Worm (Caenorhabditis elegans) whole organism, young adult: Measurements from ENCODE around the gene T28C6.11.

ENCODE experiments used
- B0336.3 ChIP-seq: fragments of 200-800 bp; sonication (Bioruptor generic); IDR thresholded peaks from 2 replicates; pipeline ENCODE4 v1.3.6; 2022; ENCODE audit warnings: missing genetic modification characterization, missing compliant biosample characterization
- F23B12.7 ChIP-seq: sonication (generic microtip); optimal IDR thresholded peaks from 2 replicates; lab custom pipeline; 2017; ENCODE audit warnings: missing genetic modification characterization, mild to moderate bottlenecking, missing compliant biosample characterization, antibody characterized with exemption, moderate library complexity; ENCODE audit not compliant: insufficient read depth
- F33H1.4 ChIP-seq: fragments of 200-800 bp; sonication (Bioruptor generic); IDR thresholded peaks from 2 replicates; pipeline ENCODE4 v1.3.6; 2022; ENCODE audit warnings: missing genetic modification reagents, missing genetic modification characterization, missing compliant biosample characterization
- F37B4.10 ChIP-seq: fragments of 200-800 bp; sonication (Bioruptor generic); IDR thresholded peaks from 2 replicates; pipeline ENCODE4 v1.3.6; 2022; ENCODE audit warnings: missing genetic modification characterization, missing compliant biosample characterization
- F49E8.2 ChIP-seq: sonication (generic microtip); optimal IDR thresholded peaks from 3 replicates; lab custom pipeline; 2017; ENCODE audit warnings: missing genetic modification characterization, mild to moderate bottlenecking, missing compliant biosample characterization, antibody characterized with exemption, moderate library complexity; ENCODE audit not compliant: insufficient read depth
- F52B5.7 ChIP-seq: sonication (generic microtip); optimal IDR thresholded peaks from 2 replicates; lab custom pipeline; 2016; ENCODE audit warnings: mild to moderate bottlenecking, missing genetic modification characterization, missing compliant biosample characterization
- T26A5.8 ChIP-seq: sonication (generic microtip); optimal IDR thresholded peaks from 2 replicates; lab custom pipeline; 2016; ENCODE audit warnings: missing genetic modification characterization, missing compliant biosample characterization
- Y53G8AR.9 ChIP-seq: fragments of 200-800 bp; sonication (Bioruptor generic); conservative IDR thresholded peaks from 2 replicates; pipeline ENCODE4 v1.3.6; 2022; ENCODE audit warnings: missing genetic modification reagents, missing genetic modification characterization, missing compliant biosample characterization
- Y67H2A.10 ChIP-seq: fragments of 200-800 bp; sonication (Bioruptor generic); conservative IDR thresholded peaks from 2 replicates; pipeline ENCODE4 v1.3.6; 2022; ENCODE audit warnings: missing genetic modification reagents, missing genetic modification characterization, missing compliant biosample characterization
- Y95B8A.8 ChIP-seq: fragments of 200-800 bp; sonication (Bioruptor generic); IDR thresholded peaks from 2 replicates; pipeline ENCODE4 v1.3.6; 2022; ENCODE audit warnings: missing genetic modification reagents, missing genetic modification characterization, missing compliant biosample characterization
- ama-1 ChIP-seq, 3 experiments: fragments of 150-350 bp in 1 of 3; sonication (generic microtip) in 2 of 3; optimal IDR thresholded peaks; 2 replicates each; lab custom pipeline; 2014 to 2018; ENCODE audit warnings: missing biosample characterization in 2 of 3, missing genetic modification characterization in 2 of 3, missing genetic modification reagents in 2 of 3
- atf-7 ChIP-seq: sonication (generic microtip); optimal IDR thresholded peaks from 2 replicates; lab custom pipeline; 2017; ENCODE audit warnings: mild to moderate bottlenecking, missing genetic modification characterization, missing compliant biosample characterization
- ceh-58 ChIP-seq: fragments of 200-800 bp; sonication (Bioruptor generic); IDR thresholded peaks from 2 replicates; pipeline ENCODE4 v1.3.6; 2022; ENCODE audit warnings: missing genetic modification characterization, missing compliant biosample characterization
- die-1 ChIP-seq: sonication (generic microtip); optimal IDR thresholded peaks from 2 replicates; lab custom pipeline; 2016; ENCODE audit warnings: missing genotype, mild to moderate bottlenecking, missing genetic modification characterization, missing compliant biosample characterization
- ekl-4 ChIP-seq: fragments of 200-800 bp; sonication (Bioruptor generic); IDR thresholded peaks from 2 replicates; pipeline ENCODE4 v1.3.6; 2022; ENCODE audit warnings: missing genetic modification reagents, missing genetic modification characterization, missing compliant biosample characterization
- gei-17 ChIP-seq: fragments of 200-800 bp; sonication (Bioruptor generic); optimal IDR thresholded peaks from 2 replicates; lab custom pipeline; 2018; ENCODE audit warnings: mild to moderate bottlenecking, missing genetic modification characterization, missing compliant biosample characterization
- hlh-12 ChIP-seq: sonication (generic microtip); optimal IDR thresholded peaks from 2 replicates; lab custom pipeline; 2016; ENCODE audit warnings: missing genetic modification characterization, missing compliant biosample characterization
- hmg-1.2 ChIP-seq: fragments of 200-800 bp; sonication (Bioruptor generic); IDR thresholded peaks from 2 replicates; pipeline ENCODE4 v1.3.6; 2022; ENCODE audit warnings: missing genetic modification reagents, missing genetic modification characterization, missing compliant biosample characterization
- let-607 ChIP-seq, 2 experiments: fragments of 200-800 bp in 1 of 2; sonication (Bioruptor generic) in 1 of 2; sonication (generic microtip) in 1 of 2; optimal IDR thresholded peaks; 2 replicates each; lab custom pipeline; 2016 to 2018; ENCODE audit warnings: mild to moderate bottlenecking in 2 of 2, missing compliant biosample characterization in 2 of 2, missing genetic modification characterization in 2 of 2, moderate library complexity in 2 of 2, missing genotype in 1 of 2
- lin-54 ChIP-seq: fragments of 200-800 bp; sonication (Bioruptor generic); optimal IDR thresholded peaks from 2 replicates; lab custom pipeline; 2018; ENCODE audit warnings: mild to moderate bottlenecking, missing genetic modification characterization, missing compliant biosample characterization
- madf-10 ChIP-seq: sonication (generic microtip); optimal IDR thresholded peaks from 2 replicates; lab custom pipeline; 2016; ENCODE audit warnings: mild to moderate bottlenecking, missing genetic modification characterization, missing compliant biosample characterization
- madf-8 ChIP-seq: fragments of 200-800 bp; sonication (Bioruptor generic); conservative IDR thresholded peaks from 2 replicates; pipeline ENCODE4 v1.3.6; 2022; ENCODE audit warnings: missing genetic modification reagents, missing genetic modification characterization, missing compliant biosample characterization
- mcd-1 ChIP-seq: fragments of 200-800 bp; sonication (Bioruptor generic); IDR thresholded peaks from 2 replicates; pipeline ENCODE4 v1.3.6; 2022; ENCODE audit warnings: missing genetic modification reagents, missing genetic modification characterization, missing compliant biosample characterization
- nhr-120 ChIP-seq: fragments of 200-800 bp; sonication (Bioruptor generic); IDR thresholded peaks from 2 replicates; pipeline ENCODE4 v1.3.6; 2022; ENCODE audit warnings: missing genetic modification characterization, missing compliant biosample characterization
- nhr-179 ChIP-seq: sonication (generic microtip); optimal IDR thresholded peaks from 2 replicates; lab custom pipeline; 2016; ENCODE audit warnings: mild to moderate bottlenecking, missing genetic modification characterization, missing compliant biosample characterization
- nhr-27 ChIP-seq: fragments of 200-800 bp; sonication (Bioruptor generic); optimal IDR thresholded peaks from 2 replicates; lab custom pipeline; 2018; ENCODE audit warnings: mild to moderate bottlenecking, missing genetic modification characterization, moderate library complexity, missing compliant biosample characterization
- nhr-80 ChIP-seq: sonication (generic microtip); optimal IDR thresholded peaks from 2 replicates; lab custom pipeline; 2016; ENCODE audit warnings: missing genetic modification characterization, missing compliant biosample characterization
- sea-2 ChIP-seq: fragments of 200-800 bp; sonication (Bioruptor generic); IDR thresholded peaks from 2 replicates; pipeline ENCODE4 v1.3.6; 2022; ENCODE audit warnings: missing genetic modification characterization, missing compliant biosample characterization
- snpc-4 ChIP-seq, 5 experiments: fragments of 150-350 bp in 1 of 5; sonication (generic microtip) in 4 of 5; optimal IDR thresholded peaks; 2 replicates each; lab custom pipeline; 2014 to 2018; ENCODE audit warnings: missing genetic modification characterization in 5 of 5, missing biosample characterization in 3 of 5, antibody characterized with exemption in 2 of 5, mild to moderate bottlenecking in 2 of 5, missing compliant biosample characterization in 2 of 5, missing genotype in 2 of 5, moderate library complexity in 2 of 5, missing genetic modification reagents in 1 of 5
- tbp1 ChIP-seq: fragments of 200-800 bp; sonication (Bioruptor generic); optimal IDR thresholded peaks from 2 replicates; lab custom pipeline; 2018; ENCODE audit warnings: mild to moderate bottlenecking, missing genetic modification characterization, missing compliant biosample characterization
- ztf-18 ChIP-seq: sonication (generic microtip); optimal IDR thresholded peaks from 2 replicates; lab custom pipeline; 2016; ENCODE audit warnings: missing genotype, mild to moderate bottlenecking, missing genetic modification characterization, missing compliant biosample characterization

T28C6.11 gene

DNA sequence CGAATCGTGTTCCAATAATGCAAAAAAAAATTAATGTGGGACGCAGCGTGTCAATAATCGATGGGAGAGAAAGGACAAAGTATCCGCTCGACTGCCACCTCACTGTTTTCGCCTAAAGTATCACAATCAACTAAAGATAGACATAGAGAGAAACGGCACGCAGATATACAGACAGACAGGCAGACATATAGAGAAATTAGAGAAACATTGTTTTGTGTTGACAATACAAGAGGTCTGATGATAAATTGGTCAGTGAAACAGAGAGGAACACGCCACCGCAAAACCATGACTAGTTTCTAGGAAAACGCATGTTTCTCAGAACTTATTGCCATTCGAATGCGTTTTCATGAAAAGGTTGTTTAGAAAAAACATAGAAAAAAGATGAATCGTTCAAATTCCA, 9.5 kb downstream of the T28C6.11 start, which contains the start of gene T28C6.8 (continued):
- TF ChIP-seq B0336.3 (GFP tag; lab: Robert Waterston, UW) (0 out of 2 replicates have a peak, but pooled peaks have one; percentile 26), lin-54 (GFP tag; lab: Kevin White, UChicago) (peak; percentile 11), madf-8 (GFP tag; lab: Robert Waterston, UW) (no peak), mcd-1 (GFP tag; lab: Robert Waterston, UW) (no peak), tbp1 (GFP tag; lab: Kevin White, UChicago) (peak; percentile 22)

DNA sequence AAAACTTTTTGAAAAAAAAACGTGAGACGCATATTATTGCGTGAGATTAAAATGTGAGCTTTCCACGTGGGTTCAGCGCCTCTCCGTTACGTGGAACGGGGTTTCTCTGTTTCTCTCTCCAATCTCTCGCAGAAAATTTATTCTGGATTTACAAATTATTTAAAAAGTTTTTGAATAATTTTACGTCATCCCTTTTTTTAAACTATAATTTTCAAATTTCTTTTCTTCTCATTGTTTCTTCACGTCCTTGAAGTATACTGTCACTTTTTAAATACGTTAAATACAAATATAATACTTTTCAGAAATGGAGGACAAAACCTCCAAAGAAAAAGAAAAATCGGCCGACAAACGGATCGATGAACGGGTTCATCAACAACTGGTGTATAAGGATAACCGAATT, 12.6 kb downstream of the T28C6.11 start, which contains the start of gene T28C6.7:
TSS of gene T28C6.7 (plus strand) at position 301 of the 400 bp plus-strand sequence.
- TF ChIP-seq tbp1 (GFP tag; lab: Kevin White, UChicago), result no peak

DNA sequence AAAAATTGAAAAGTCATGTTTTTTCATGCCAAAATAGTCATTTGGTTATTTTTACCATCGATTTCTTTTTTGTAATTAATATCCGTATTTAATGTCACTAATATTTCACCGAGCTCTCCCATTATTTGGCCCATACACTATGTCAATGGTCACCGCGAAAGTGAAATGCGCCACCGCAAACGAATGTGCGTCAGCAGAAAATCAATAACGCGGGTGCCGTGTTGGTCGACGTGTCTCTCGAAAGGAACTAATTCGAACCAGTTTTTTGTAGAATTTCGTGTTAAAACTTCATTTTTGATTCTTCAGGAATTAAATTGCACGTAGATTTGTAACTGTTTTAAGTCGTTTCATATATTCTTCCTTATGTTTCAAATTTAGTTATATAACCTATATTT, 13.5 kb downstream of the T28C6.11 start:
- TF ChIP-seq Y67H2A.10 (no peak), let-607 (tag; optimal IDR thresholded peaks at IDR 0.05; lab: Kevin White, UChicago) (peak; percentile 19 to 27), nhr-80 (tag; lab: Kevin White, UChicago) (peak; percentile 17), ztf-18 (peak; percentile 69), madf-10 (tag; lab: Kevin White, UChicago) (no peak)

DNA sequence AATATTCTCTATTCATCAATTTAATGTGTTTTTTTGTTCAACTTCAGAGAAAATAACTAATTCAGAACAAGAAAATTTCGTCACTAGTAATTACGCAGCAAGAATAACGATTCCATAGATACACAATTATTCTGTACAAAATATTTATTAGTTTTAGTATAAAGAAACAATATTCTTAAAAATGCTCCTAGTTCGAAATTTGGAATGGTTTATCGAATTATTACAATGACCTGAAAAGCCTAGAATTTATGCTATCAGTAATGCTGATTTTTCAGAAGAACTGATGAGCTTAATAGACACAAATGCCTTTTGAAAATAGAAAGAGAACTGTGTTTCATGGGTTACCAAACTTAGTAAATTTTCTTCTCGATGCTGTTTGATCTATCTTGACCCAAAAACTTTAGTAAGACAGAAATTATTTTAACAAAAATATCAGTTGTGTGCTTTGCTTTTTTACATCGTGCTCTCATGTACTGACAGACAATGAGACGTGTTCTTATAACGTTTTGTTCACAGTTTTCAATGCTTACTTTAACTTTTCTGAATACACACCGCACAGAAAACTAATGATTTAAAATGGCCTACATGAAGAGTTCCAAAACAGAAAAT, 14.0 kb downstream of the T28C6.11 start:
- TF ChIP-seq ama-1 (optimal IDR thresholded peaks at IDR 0.05; lab: Kevin White, UChicago) (peak; percentile 32), ama-1 (GFP tag; optimal IDR thresholded peaks at IDR 0.05; lab: Kevin White, UChicago) (no peak), T26A5.8 (tag; lab: Kevin White, UChicago) (no peak)
- TF ChIP-seq, all 124 proteins: peak for 1

DNA sequence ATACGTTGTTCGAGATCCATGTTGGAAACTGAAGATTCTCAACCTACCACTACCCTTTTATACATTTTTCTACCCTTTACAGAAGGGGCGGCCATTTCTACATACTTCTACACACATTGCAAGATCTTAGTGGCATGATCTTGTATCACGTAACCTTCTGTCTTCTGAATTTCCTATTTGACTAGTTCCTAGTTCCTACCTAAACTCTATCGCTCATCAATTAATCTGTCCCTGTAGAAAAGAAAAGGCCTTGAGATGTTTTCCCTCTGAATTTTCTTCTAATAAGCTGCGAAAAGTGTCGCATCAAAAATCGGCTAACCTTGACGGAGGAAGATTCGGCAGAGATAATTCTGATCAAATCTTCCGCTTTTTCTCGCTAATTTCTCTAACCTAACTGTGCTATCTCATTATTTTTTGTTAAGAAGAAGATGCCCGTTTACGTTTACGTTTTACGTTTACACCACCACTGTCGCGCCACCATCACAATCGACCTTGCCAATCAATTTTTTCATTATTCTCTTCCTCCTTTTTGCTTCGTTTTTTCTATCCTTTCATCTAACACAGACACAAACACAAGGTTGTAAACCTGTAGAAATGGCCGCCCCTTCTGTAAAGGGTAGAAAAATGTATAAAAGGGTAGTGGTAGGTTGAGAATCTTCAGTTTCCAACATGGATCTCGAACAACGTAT, 15.8 kb downstream of the T28C6.11 start, which contains the start of the genes col-117 and col-3:
TSS of gene col-117 (minus strand) at position 51 of the 689 bp plus-strand sequence.
TSS of gene col-3 (plus strand) at position 639 of the 689 bp plus-strand sequence.
- no peak for TF ChIP-seq gei-17 (GFP tag; lab: Kevin White, UChicago)
- no peak for TF ChIP-seq snpc-4 (GFP tag; optimal IDR thresholded peaks at IDR 0.05; lab: Kevin White, UChicago)
- no peak for TF ChIP-seq snpc-4 (tag; optimal IDR thresholded peaks at IDR 0.05; lab: Kevin White, UChicago)
- TF ChIP-seq hmg-1.2 (GFP tag; lab: Robert Waterston, UW), result no peak
- no peak for TF ChIP-seq nhr-120 (GFP tag; lab: Robert Waterston, UW)
- no peak for TF ChIP-seq Y53G8AR.9 (GFP tag; lab: Robert Waterston, UW)
- TF ChIP-seq nhr-179 (tag; lab: Kevin White, UChicago), result no peak
- TF ChIP-seq F37B4.10, result no peak

DNA sequence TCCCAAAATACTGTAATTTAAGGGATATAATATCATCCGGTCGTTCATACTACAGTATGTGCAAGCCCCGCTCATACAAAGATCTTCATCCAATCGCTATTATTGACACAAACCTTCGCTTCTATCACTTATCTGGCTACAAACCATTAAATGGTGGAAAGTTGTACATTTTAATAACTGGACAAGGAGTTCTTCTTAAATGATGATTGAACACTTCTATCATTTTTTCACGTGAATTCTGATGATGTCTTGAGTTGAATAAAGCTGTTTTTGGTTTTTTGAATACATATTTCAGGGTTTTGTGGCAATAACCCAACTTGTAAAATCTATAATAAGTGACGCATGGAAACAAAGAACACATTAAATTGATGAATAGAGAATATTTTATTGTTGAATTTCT, 17.5 kb downstream of the T28C6.11 start:
- TF ChIP-seq die-1 (tag; lab: Kevin White, UChicago) (no peak), Y95B8A.8 (GFP tag; lab: Robert Waterston, UW) (no peak), ekl-4 (no peak), F52B5.7 (tag; lab: Kevin White, UChicago) (no peak), nhr-80 (tag; lab: Kevin White, UChicago) (no peak), F49E8.2 (tag; lab: Kevin White, UChicago) (no peak), snpc-4 (GFP tag; optimal IDR thresholded peaks at IDR 0.05; lab: Kevin White, UChicago) (no peak), snpc-4 (tag; optimal IDR thresholded peaks at IDR 0.05; lab: Kevin White, UChicago) (no peak), sea-2 (GFP tag; lab: Robert Waterston, UW) (no peak), F33H1.4 (GFP tag; lab: Robert Waterston, UW) (no peak), ceh-58 (GFP tag; lab: Robert Waterston, UW) (no peak), nhr-27 (tag; lab: Kevin White, UChicago) (no peak), F23B12.7 (tag; lab: Kevin White, UChicago) (no peak), nhr-120 (GFP tag; lab: Robert Waterston, UW) (no peak), hlh-12 (tag; lab: Kevin White, UChicago) (no peak), atf-7 (tag; lab: Kevin White, UChicago) (no peak)
